Worm (Caenorhabditis elegans) whole organism, late embryonic: ENCODE results near the gene M176.9.

ENCODE experiments used
- nhr-11 ChIP-seq: fragments of 150-350 bp; optimal IDR thresholded peaks from 2 replicates; lab custom pipeline; 2014; ENCODE audit warnings: missing biosample characterization, missing genetic modification characterization
- pax-1 ChIP-seq: fragments of 150-350 bp; optimal IDR thresholded peaks from 2 replicates; lab custom pipeline; 2014; ENCODE audit warnings: missing biosample characterization, missing genetic modification characterization
- pha-4 ChIP-seq: fragments of 150-350 bp; optimal IDR thresholded peaks from 2 replicates; lab custom pipeline; 2018; ENCODE audit warnings: missing biosample characterization, missing genetic modification reagents, missing genetic modification characterization
- tbx-2 ChIP-seq: sonication (generic microtip); optimal IDR thresholded peaks from 2 replicates; lab custom pipeline; 2016; ENCODE audit warnings: missing genetic modification characterization, missing compliant biosample characterization
- unc-3 ChIP-seq, 2 experiments: fragments of 200-800 bp in 1 of 2; sonication (Bioruptor generic) in 1 of 2; sonication (generic microtip) in 1 of 2; conservative IDR thresholded peaks in 1 of 2; optimal IDR thresholded peaks in 1 of 2; 2 replicates each; pipeline versions ENCODE4 v1.3.6 to Lab custom; 2016 to 2022; ENCODE audit warnings: missing compliant biosample characterization in 2 of 2, missing genetic modification characterization in 2 of 2, missing genetic modification reagents in 1 of 2
- zip-5 ChIP-seq: sonication (generic microtip); optimal IDR thresholded peaks from 2 replicates; lab custom pipeline; 2016; ENCODE audit warnings: missing genetic modification characterization, missing compliant biosample characterization

DNA sequence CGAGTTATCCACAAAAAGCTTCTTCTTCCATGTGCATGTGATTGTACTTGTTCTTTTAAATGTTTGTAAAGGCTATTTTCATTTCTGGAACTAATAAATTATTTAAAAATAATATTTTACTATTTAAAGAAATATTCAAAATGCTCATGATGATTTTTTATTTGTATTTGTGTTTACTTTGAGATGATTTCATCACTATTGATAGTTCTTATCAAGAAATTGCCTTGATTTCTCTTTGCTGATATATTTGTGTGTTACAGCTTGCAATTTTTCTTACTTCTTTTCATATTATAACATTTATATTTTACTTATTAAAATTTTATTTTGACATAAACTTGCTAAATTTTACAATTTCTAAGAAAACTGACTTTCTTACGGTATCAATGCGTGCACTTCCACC lies 33.2 kb downstream of the M176.9 start:
- TF ChIP-seq nhr-11 (tag; lab: Kevin White, UChicago) = no peak
- no peak for TF ChIP-seq tbx-2
- no peak for TF ChIP-seq unc-3 (GFP tag; conservative IDR thresholded peaks at IDR 0.05; lab: Robert Waterston, UW)
- TF ChIP-seq unc-3 (tag; optimal IDR thresholded peaks at IDR 0.05; lab: Kevin White, UChicago) = no peak
- no peak for TF ChIP-seq zip-5 (tag; lab: Kevin White, UChicago)
- TF ChIP-seq pax-1 (tag; lab: Kevin White, UChicago) = no peak
- no peak for TF ChIP-seq pha-4 (tag; lab: Kevin White, UChicago)
